Worm (Caenorhabditis elegans) whole organism, late embryonic: ENCODE data around the gene F08D12.3.
A peak's percentile ranks its signal among the peaks of the same experiment; 100 is the strongest.

Experiments
- C08G9.2 ChIP-seq: sonication (generic microtip); optimal IDR thresholded peaks from 2 replicates; lab custom pipeline; 2016; ENCODE audit warnings: mild to moderate bottlenecking, missing genetic modification characterization, moderate library complexity, missing compliant biosample characterization
- F13H6.1 ChIP-seq: sonication (generic microtip); optimal IDR thresholded peaks from 2 replicates; lab custom pipeline; 2016; ENCODE audit warnings: missing genetic modification characterization, missing compliant biosample characterization
- ama-1 ChIP-seq: fragments of 150-350 bp; optimal IDR thresholded peaks from 2 replicates; lab custom pipeline; 2014
- ceh-19 ChIP-seq: fragments of 200-800 bp; sonication (Bioruptor generic); optimal IDR thresholded peaks from 2 replicates; lab custom pipeline; 2018; ENCODE audit warnings: mild to moderate bottlenecking, missing genetic modification characterization, missing compliant biosample characterization
- ceh-30 ChIP-seq: fragments of 150-350 bp; optimal IDR thresholded peaks from 2 replicates; lab custom pipeline; 2014; ENCODE audit warnings: missing biosample characterization, missing genetic modification characterization
- ceh-6 ChIP-seq: fragments of 200-800 bp; sonication (Bioruptor generic); optimal IDR thresholded peaks from 2 replicates; lab custom pipeline; 2018; ENCODE audit warnings: mild to moderate bottlenecking, missing genetic modification characterization, missing compliant biosample characterization
- ceh-9 ChIP-seq: sonication (generic microtip); optimal IDR thresholded peaks from 2 replicates; lab custom pipeline; 2016; ENCODE audit warnings: mild to moderate bottlenecking, missing genetic modification characterization, inconsistent platforms, missing compliant biosample characterization
- dmd-4 ChIP-seq: sonication (generic microtip); optimal IDR thresholded peaks from 2 replicates; lab custom pipeline; 2016; ENCODE audit warnings: borderline replicate concordance, missing genetic modification characterization, missing compliant biosample characterization
- dve-1 ChIP-seq: sonication (generic microtip); optimal IDR thresholded peaks from 2 replicates; lab custom pipeline; 2017; ENCODE audit warnings: antibody characterized with exemption, mild to moderate bottlenecking, missing genetic modification characterization, missing compliant biosample characterization
- elt-2 ChIP-seq: sonication (generic microtip); optimal IDR thresholded peaks from 2 replicates; lab custom pipeline; 2016; ENCODE audit warnings: missing genetic modification reagents, missing genetic modification characterization, missing compliant biosample characterization
- ets-4 ChIP-seq: sonication (generic microtip); optimal IDR thresholded peaks from 2 replicates; lab custom pipeline; 2016; ENCODE audit warnings: missing genetic modification characterization, missing compliant biosample characterization
- fkh-6 ChIP-seq: sonication (generic microtip); optimal IDR thresholded peaks from 2 replicates; lab custom pipeline; 2016; ENCODE audit warnings: missing genetic modification characterization, missing compliant biosample characterization
- gmeb-2 ChIP-seq: sonication (generic microtip); optimal IDR thresholded peaks from 2 replicates; lab custom pipeline; 2016; ENCODE audit warnings: missing genetic modification characterization, inconsistent platforms, missing compliant biosample characterization
- hlh-15 ChIP-seq: sonication (generic microtip); optimal IDR thresholded peaks from 2 replicates; lab custom pipeline; 2016; ENCODE audit warnings: missing genetic modification characterization, missing compliant biosample characterization
- hlh-30 ChIP-seq: sonication (generic microtip); optimal IDR thresholded peaks from 2 replicates; lab custom pipeline; 2017; ENCODE audit warnings: antibody characterized with exemption, missing genetic modification characterization, missing compliant biosample characterization; ENCODE audit not compliant: insufficient read depth
- hlh-8 ChIP-seq: sonication (generic microtip); optimal IDR thresholded peaks from 2 replicates; lab custom pipeline; 2016; ENCODE audit warnings: missing genotype, missing genetic modification characterization, missing compliant biosample characterization
- lin-11 ChIP-seq: fragments of 200-800 bp; sonication (Bioruptor generic); optimal IDR thresholded peaks from 2 replicates; lab custom pipeline; 2018; ENCODE audit warnings: mild to moderate bottlenecking, missing genetic modification characterization, missing compliant biosample characterization
- nhr-11 ChIP-seq: fragments of 150-350 bp; optimal IDR thresholded peaks from 2 replicates; lab custom pipeline; 2014; ENCODE audit warnings: missing biosample characterization, missing genetic modification characterization
- odd-2 ChIP-seq: sonication (generic microtip); optimal IDR thresholded peaks from 2 replicates; lab custom pipeline; 2017; ENCODE audit warnings: antibody characterized with exemption, mild to moderate bottlenecking, missing genetic modification characterization, missing compliant biosample characterization
- pat-9 ChIP-seq: fragments of 200-800 bp; sonication (Bioruptor generic); optimal IDR thresholded peaks from 2 replicates; lab custom pipeline; 2018; ENCODE audit warnings: mild to moderate bottlenecking, missing genetic modification characterization, moderate library complexity, missing compliant biosample characterization
- pha-4 ChIP-seq: fragments of 150-350 bp; optimal IDR thresholded peaks from 2 replicates; lab custom pipeline; 2018; ENCODE audit warnings: missing biosample characterization, missing genetic modification reagents, missing genetic modification characterization
- pqm-1 ChIP-seq: sonication (generic microtip); optimal IDR thresholded peaks from 2 replicates; lab custom pipeline; 2016; ENCODE audit warnings: missing genetic modification characterization, missing compliant biosample characterization
- rnt-1 ChIP-seq: sonication (generic microtip); optimal IDR thresholded peaks from 2 replicates; lab custom pipeline; 2016; ENCODE audit warnings: missing genetic modification characterization, missing compliant biosample characterization
- tbx-2 ChIP-seq: sonication (generic microtip); optimal IDR thresholded peaks from 2 replicates; lab custom pipeline; 2016; ENCODE audit warnings: missing genetic modification characterization, missing compliant biosample characterization
- tbx-7 ChIP-seq: sonication (generic microtip); optimal IDR thresholded peaks from 2 replicates; lab custom pipeline; 2016; ENCODE audit warnings: missing genotype, missing genetic modification characterization, missing compliant biosample characterization
- unc-42 ChIP-seq: sonication (generic microtip); optimal IDR thresholded peaks from 2 replicates; lab custom pipeline; 2016; ENCODE audit warnings: missing genotype, missing genetic modification characterization, missing compliant biosample characterization
- unc-55 ChIP-seq: sonication (generic microtip); optimal IDR thresholded peaks from 2 replicates; lab custom pipeline; 2017; ENCODE audit warnings: missing biosample characterization, missing genetic modification reagents, missing genetic modification characterization
- unc-86 ChIP-seq: sonication (generic microtip); optimal IDR thresholded peaks from 2 replicates; lab custom pipeline; 2016; ENCODE audit warnings: missing genetic modification characterization, missing compliant biosample characterization
- zip-5 ChIP-seq: sonication (generic microtip); optimal IDR thresholded peaks from 2 replicates; lab custom pipeline; 2016; ENCODE audit warnings: missing genetic modification characterization, missing compliant biosample characterization

F08D12.3 gene

ce11 chrII:2802804-2803586 lies 23.6 kb downstream of the F08D12.3 start:
- TF ChIP-seq nhr-11 (tag; lab: Kevin White, UChicago) (no peak), zip-5 (tag; lab: Kevin White, UChicago) (no peak), ceh-30 (no peak), unc-42 (tag; lab: Kevin White, UChicago) (no peak), elt-2 (tag; lab: Kevin White, UChicago) (peak; percentile 88), ceh-9 (no peak), tbx-7 (tag; lab: Kevin White, UChicago) (no peak)

- TF ChIP-seq hlh-8 (tag; lab: Kevin White, UChicago) = peak; percentile 69
- TF ChIP-seq dve-1 (tag; lab: Kevin White, UChicago) = no peak
These were observed 24.9 kb downstream of the F08D12.3 start for ce11 chrII:2804245-2804644.

DNA sequence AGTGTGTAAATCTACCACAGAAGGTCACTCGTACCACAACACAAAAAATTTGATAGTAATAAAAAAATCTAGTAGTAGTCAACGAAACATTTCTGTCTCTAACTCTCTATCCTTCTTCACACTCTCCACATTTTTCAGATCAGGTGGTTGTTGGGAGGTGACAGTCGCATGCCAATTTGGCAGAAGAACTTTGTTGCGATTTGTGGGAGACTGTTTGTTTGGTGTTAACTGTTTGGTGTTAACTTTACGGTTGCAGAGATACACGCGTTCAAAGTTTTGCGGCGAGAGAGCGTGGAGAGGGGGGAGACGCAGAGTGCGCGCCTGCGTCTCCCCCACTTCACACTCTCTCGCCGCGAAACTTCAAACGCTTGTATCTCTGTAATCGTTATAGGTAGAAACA lies 25.6 kb downstream of the F08D12.3 start:
- TF ChIP-seq ets-4 (tag; lab: Kevin White, UChicago) = no peak

DNA sequence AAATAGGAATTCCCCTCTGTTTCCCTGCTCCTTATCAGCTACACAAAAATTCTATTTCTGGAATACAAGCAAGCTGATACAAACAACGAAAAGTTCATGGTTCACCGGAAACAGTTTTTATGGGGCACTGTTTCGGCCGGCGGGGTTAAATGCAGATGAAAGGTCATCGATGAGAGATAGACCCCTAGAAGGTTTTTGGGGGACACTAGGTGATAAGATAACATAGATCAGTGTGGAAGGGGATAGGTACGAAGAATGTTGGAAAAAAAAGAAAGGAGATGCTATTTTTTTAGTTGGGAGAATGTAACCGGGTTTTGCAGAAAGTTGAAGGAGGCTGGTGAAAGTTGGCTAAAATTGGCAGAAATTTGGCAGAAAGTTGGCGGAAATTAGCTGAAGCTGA lies 26.2 kb downstream of the F08D12.3 start:
- TF ChIP-seq elt-2 (tag; lab: Kevin White, UChicago) (peak; percentile 37), hlh-8 (tag; lab: Kevin White, UChicago) (no peak)

DNA sequence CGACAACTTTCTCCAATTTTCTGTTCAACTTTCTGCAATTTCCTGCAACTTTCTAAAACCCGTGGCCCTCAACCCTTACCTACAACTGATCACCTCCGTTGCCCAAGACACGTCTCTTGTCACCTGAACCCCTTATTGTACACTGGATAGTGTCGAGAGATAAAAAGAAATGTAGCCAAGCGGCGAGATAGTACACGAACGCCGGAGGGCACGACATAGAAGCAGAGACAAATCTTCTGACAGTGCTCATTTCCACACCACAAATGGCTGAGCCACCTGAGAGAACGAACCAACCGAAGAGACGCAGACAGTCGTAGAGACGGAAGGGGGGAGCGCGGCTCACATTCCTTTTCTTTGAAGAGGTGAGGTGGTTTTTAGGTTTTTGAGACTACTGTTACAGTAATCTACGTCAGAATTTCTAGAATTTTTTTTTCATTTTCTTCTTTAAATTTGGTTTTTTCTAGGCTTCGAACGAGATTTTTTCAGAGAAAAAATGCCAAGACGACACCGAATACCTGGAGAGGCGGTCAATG lies 28.4 kb downstream of the F08D12.3 start, which contains the start of gene K12H6.12:
K12H6.12 (plus strand) TSS at position 483 of the 533 bp plus-strand sequence.
- TF ChIP-seq hlh-30 (peak; percentile 77), unc-55 (GFP tag; lab: Kevin White, UChicago) (peak; percentile 29), pat-9 (tag; lab: Kevin White, UChicago) (no peak), tbx-2 (tag; lab: Kevin White, UChicago) (peak; percentile 15)

DNA sequence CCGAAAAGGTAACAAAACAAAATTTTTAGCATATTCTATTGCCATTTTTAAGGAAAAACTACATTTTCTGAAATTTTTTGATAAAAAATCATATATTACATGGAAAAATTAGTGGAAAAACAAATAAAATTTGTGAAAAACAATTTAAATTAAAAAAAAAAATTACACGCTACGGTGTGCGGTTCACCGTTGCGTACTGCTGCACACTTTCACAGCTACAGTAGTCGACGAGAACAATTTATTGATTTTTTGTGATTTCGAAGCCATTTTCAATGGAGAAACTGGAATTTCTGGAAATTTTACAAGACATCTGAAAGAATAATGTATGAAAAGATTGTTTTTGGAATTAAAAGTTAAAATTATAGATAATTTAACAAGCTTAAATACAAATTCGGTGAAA lies 35.7 kb downstream of the F08D12.3 start:
- TF ChIP-seq pqm-1 (tag; lab: Kevin White, UChicago) (no peak), ceh-6 (GFP tag; lab: Kevin White, UChicago) (no peak)

DNA sequence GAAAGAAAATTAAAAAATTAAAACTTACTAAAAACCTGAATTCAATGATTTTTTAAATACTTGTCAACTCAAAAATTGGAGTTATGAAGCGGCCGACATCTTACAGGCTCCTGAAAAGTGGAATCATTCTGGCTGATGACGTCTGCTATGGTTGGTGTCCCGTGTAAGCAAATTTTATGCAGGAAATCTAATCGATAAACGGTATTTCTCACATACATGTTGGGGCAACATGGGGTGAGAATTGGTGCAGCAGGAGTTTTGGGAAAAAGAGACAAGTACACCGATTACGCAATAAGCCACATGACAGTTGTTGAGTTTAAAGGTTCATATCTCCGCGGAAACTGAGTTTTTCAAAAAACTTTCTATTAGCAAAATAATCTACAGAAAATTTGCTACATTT lies 36.1 kb downstream of the F08D12.3 start, which contains the start of gene K12H6.2:
K12H6.2 (minus strand) TSS at position 101 of the 400 bp plus-strand sequence.
- TF ChIP-seq F13H6.1 (tag; lab: Kevin White, UChicago) (no peak), fkh-6 (tag; lab: Kevin White, UChicago) (no peak), rnt-1 (tag; lab: Kevin White, UChicago) (no peak), odd-2 (tag; lab: Kevin White, UChicago) (no peak), zip-5 (tag; lab: Kevin White, UChicago) (no peak), pha-4 (tag; lab: Kevin White, UChicago) (no peak)

DNA sequence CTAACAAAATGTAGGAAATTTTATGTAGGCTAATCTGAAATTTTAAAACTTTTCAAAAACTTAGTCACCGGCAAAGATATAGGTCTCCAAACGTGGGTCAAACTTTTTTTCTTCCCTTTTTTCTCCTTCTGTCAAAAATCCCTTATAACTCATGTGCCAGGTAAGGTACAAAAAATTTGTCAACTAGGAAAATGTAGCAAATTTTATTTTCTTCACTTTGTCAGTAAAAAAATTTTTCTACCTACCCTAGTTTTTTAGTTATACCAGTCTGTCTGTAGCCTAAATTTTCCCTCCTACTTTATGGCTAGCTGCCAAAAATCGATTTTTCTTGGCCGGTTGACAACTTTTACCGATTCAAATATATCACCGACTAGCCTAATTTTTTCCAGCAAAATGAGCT lies 37.3 kb downstream of the F08D12.3 start, which contains the start of gene set-13:
set-13 (plus strand) TSS at position 301 of the 400 bp plus-strand sequence.
- TF ChIP-seq ama-1 (no peak), elt-2 (tag; lab: Kevin White, UChicago) (no peak), hlh-15 (tag; lab: Kevin White, UChicago) (no peak), nhr-11 (tag; lab: Kevin White, UChicago) (no peak), gmeb-2 (tag; lab: Kevin White, UChicago) (no peak), ceh-19 (GFP tag; lab: Kevin White, UChicago) (no peak), unc-86 (tag; lab: Kevin White, UChicago) (no peak), dmd-4 (no peak), C08G9.2 (tag; lab: Kevin White, UChicago) (no peak), lin-11 (tag; lab: Kevin White, UChicago) (no peak), ets-4 (tag; lab: Kevin White, UChicago) (no peak), ceh-6 (GFP tag; lab: Kevin White, UChicago) (no peak)
